Fruit fly (Drosophila melanogaster): ENCODE data around the gene spn-D.

The spn-D gene

DNA sequence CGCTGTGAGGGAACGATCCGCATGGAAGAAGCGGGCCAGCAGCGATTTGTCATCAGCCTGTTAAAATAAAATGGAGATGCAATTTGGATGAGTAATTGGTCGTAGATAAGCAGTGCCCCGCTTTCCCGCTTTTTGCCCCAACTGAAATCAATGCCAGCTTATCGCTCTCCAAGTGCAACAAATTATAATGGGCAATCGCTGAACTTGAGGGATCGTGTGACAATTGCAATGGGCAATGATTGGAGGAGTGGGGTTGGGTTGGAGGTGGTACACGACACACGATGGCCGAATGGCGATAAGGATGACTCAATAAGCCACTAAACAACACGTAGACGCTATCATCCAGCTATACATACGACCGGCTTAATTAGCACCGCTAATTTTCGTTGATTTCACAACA is 36.8 kb upstream of the spn-D start:
- TF ChIP-seq Lpt (GFP tag; optimal IDR thresholded peaks at IDR 0.05) (no peak), acj6 (GFP tag; optimal IDR thresholded peaks at IDR 0.05) (no peak), Eip93F (GFP tag; optimal IDR thresholded peaks at IDR 0.05) (peak; percentile 51), CG1621 (tag; optimal IDR thresholded peaks at IDR 0.05) (no peak), Met (GFP tag; optimal IDR thresholded peaks at IDR 0.05) (no peak), svp (GFP tag) (peak; percentile 99), CG6163 (GFP tag; IDR thresholded peaks at IDR 0.05) (0 out of 3 replicates have a peak, but pooled peaks have one; percentile 12), CG8319 (GFP tag; optimal IDR thresholded peaks at IDR 0.05) (no peak), pdm3 (GFP tag; optimal IDR thresholded peaks at IDR 0.05) (no peak), CG8632 (GFP tag; optimal IDR thresholded peaks at IDR 0.05) (no peak), Eip78C (GFP tag) (no peak), vri (GFP tag; optimal IDR thresholded peaks at IDR 0.05) (peak; percentile 61), CG9139 (GFP tag; optimal IDR thresholded peaks at IDR 0.05) (no peak), ss (GFP tag; optimal IDR thresholded peaks at IDR 0.05) (no peak), CG15336 (GFP tag; IDR thresholded peaks at IDR 0.05) (no peak)

DNA sequence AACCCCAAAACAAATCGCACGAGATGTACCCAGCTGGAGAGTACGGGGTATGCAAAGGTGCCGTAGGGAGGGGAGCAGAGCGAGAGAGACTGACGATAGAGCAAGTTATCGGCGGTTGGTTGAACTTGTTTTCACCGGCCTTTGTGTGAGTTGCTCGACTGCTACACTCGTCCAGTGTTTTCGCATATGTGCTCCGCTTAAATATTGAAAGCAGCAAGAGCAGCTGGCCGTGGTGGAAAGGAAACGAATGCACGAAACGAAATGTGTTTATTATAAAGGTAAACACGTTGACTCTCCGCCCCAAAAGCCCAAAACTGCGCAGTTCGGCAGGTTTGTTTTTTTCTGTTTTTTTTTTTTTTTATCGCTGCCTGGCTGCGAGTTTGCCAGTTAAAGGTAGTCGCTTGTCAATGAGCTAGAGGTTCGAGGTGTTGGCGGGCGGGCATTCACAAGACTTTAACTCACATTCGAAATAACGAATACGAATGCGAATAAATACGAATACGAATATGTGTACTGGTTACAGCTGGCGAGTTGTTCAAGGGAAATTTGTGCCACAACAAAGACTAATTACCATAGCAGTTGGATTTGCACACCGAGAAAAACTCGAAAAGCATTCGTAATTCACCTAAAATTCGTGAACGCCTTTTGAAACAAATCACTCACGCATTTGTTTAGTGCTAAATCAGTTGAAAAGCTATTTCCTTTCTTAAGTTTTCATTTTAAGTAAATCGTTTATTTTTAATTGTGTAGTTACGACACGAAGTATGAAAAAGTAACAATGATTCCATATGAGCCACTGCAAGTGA is 35.7 kb upstream of the spn-D start:
- peak; percentile 78 for TF ChIP-seq CG31627 (GFP tag; optimal IDR thresholded peaks at IDR 0.05)
- TF ChIP-seq CG10631 (GFP tag; optimal IDR thresholded peaks at IDR 0.05): no peak
- peak; percentile 60 for TF ChIP-seq CG10669 (GFP tag; optimal IDR thresholded peaks at IDR 0.05)
- peak; percentile 59 for TF ChIP-seq Sox15 (GFP tag; optimal IDR thresholded peaks at IDR 0.05)
- TF ChIP-seq CG11762 (GFP tag; optimal IDR thresholded peaks at IDR 0.05; ENCODE audit: insufficient read depth): peak; percentile 53
- peak; percentile 67 for TF ChIP-seq Gug (GFP tag; IDR thresholded peaks at IDR 0.05)
- peak; percentile 77 for TF ChIP-seq net (GFP tag; optimal IDR thresholded peaks at IDR 0.05)
- peak; percentile 80 for TF ChIP-seq OdsH (GFP tag; optimal IDR thresholded peaks at IDR 0.05)
- TF ChIP-seq pdm3 (GFP tag; optimal IDR thresholded peaks at IDR 0.05): peak; percentile 81
- peak; percentile 40 for TF ChIP-seq Lpt (GFP tag; optimal IDR thresholded peaks at IDR 0.05)
- peak; percentile 65 for TF ChIP-seq CG8632 (GFP tag; optimal IDR thresholded peaks at IDR 0.05)
- TF ChIP-seq CG11294 (GFP tag; IDR thresholded peaks at IDR 0.05): peak; percentile 78
- peak; percentile 71 for TF ChIP-seq CG8119 (GFP tag; IDR thresholded peaks at IDR 0.05)
- no peak for TF ChIP-seq Hr38 (GFP tag; optimal IDR thresholded peaks at IDR 0.05)
- TF ChIP-seq fkh (GFP tag; optimal IDR thresholded peaks at IDR 0.05): peak; percentile 75
- peak; percentile 27 for TF ChIP-seq CG1621 (tag; optimal IDR thresholded peaks at IDR 0.05)
- peak; percentile 94 for TF ChIP-seq Eip78C (GFP tag)
- peak; percentile 68 for TF ChIP-seq achi (GFP tag; optimal IDR thresholded peaks at IDR 0.05)
- peak; percentile 76 for TF ChIP-seq acj6 (GFP tag; optimal IDR thresholded peaks at IDR 0.05)
- no peak for TF ChIP-seq dac (GFP tag; optimal IDR thresholded peaks at IDR 0.05)
- peak; percentile 24 for TF ChIP-seq spab (GFP tag; optimal IDR thresholded peaks at IDR 0.05)
- TF ChIP-seq CG7368 (GFP tag; optimal IDR thresholded peaks at IDR 0.05): peak; percentile 71
- TF ChIP-seq Eip93F (GFP tag; optimal IDR thresholded peaks at IDR 0.05): peak; percentile 9
- peak; percentile 56 for TF ChIP-seq Sox102F (GFP tag; optimal IDR thresholded peaks at IDR 0.05)
- TF ChIP-seq CG6808 (GFP tag; optimal IDR thresholded peaks at IDR 0.05): peak; percentile 14
- peak; percentile 72 for TF ChIP-seq lz (GFP tag; optimal IDR thresholded peaks at IDR 0.05)
- TF ChIP-seq vri (GFP tag; optimal IDR thresholded peaks at IDR 0.05): peak; percentile 69
- peak; percentile 83 for TF ChIP-seq esn (GFP tag; optimal IDR thresholded peaks at IDR 0.05)
- peak; percentile 82 for TF ChIP-seq Hr39 (GFP tag; optimal IDR thresholded peaks at IDR 0.05)
- peak; percentile 52 for TF ChIP-seq CG3032 (tag; optimal IDR thresholded peaks at IDR 0.05)
- peak; percentile 73 for TF ChIP-seq cyc (GFP tag; optimal IDR thresholded peaks at IDR 0.05)
- TF ChIP-seq eg (GFP tag; IDR thresholded peaks at IDR 0.05): peak; percentile 88
- TF ChIP-seq Met (GFP tag; optimal IDR thresholded peaks at IDR 0.05): peak; percentile 85
- TF ChIP-seq CG16779 (tag; optimal IDR thresholded peaks at IDR 0.05): peak; percentile 13
- peak; percentile 72 for TF ChIP-seq CG32006 (GFP tag; optimal IDR thresholded peaks at IDR 0.05)
- peak; percentile 89 for TF ChIP-seq topi (GFP tag; optimal IDR thresholded peaks at IDR 0.05)
- peak; percentile 51 for TF ChIP-seq fd85E (GFP tag; optimal IDR thresholded peaks at IDR 0.05)
- peak; percentile 78 for TF ChIP-seq CG6163 (GFP tag; IDR thresholded peaks at IDR 0.05)
- TF ChIP-seq salr (GFP tag; optimal IDR thresholded peaks at IDR 0.05): peak; percentile 38 to 45
- peak; percentile 5 to 68 for TF ChIP-seq ss (GFP tag; optimal IDR thresholded peaks at IDR 0.05)
- peak; percentile 49 for TF ChIP-seq CG4318 (GFP tag; optimal IDR thresholded peaks at IDR 0.05)
- TF ChIP-seq CG6854 (GFP tag; optimal IDR thresholded peaks at IDR 0.05): no peak
- TF ChIP-seq CG9139 (GFP tag; optimal IDR thresholded peaks at IDR 0.05): no peak
- peak; percentile 73 for TF ChIP-seq Smox (GFP tag; optimal IDR thresholded peaks at IDR 0.05)

All from whole organism, prepupa.